Fruit fly (Drosophila melanogaster) ovary, adult (tissue): ENCODE measurements around the gene Gbeta5.

ENCODE experiments used
- CG17801 ChIP-seq: fragments of 200-800 bp; optimal IDR thresholded peaks from 2 replicates; lab custom pipeline; 2019; ENCODE audit warnings: missing biosample characterization, mild to moderate bottlenecking, missing genetic modification characterization, moderate library complexity; ENCODE audit not compliant: partially characterized antibody

The Gbeta5 gene

DNA sequence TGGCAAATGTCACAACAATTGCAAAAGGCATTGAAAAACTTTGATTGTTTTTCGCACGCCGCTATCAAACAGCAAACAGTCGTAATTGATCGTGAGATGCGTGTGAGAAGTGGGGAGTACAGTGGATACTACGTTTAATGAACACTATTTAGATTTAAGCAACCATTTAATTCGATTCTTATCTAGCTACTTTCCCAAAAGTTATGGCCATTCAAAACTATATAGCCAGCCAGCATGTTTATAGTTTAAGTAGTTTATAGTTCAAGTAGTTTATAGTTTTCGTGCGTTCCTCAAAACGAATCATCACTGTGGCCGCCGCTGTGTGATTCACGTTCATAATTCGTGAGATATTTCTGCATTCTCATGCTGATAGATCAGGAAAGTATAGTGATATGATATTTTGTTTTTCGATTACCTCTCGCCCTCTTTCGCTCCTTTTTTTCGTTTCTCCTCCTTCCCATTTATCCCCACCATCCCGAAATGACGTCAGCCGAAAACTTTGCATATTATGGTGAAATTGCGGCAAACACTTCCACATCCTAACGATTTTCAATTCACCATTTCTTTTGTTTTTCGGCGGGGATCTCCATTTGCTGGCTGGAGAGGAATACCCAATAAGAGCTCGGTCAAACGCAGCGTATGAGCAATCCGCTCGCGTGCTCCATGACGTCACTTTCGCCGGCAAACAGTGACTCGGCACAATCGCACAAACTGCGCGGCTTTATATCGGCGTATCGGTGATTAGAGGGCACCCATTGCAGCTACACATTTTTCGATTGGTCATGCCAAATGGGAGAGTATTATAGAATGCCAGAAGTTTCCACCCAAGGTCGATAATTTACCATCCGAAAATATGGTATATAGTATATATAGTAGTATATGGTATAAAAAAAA lies 38.4 kb downstream of the Gbeta5 start:
- TF ChIP-seq CG17801 (GFP tag; lab: Kevin White, UChicago) = peak; percentile 61

DNA sequence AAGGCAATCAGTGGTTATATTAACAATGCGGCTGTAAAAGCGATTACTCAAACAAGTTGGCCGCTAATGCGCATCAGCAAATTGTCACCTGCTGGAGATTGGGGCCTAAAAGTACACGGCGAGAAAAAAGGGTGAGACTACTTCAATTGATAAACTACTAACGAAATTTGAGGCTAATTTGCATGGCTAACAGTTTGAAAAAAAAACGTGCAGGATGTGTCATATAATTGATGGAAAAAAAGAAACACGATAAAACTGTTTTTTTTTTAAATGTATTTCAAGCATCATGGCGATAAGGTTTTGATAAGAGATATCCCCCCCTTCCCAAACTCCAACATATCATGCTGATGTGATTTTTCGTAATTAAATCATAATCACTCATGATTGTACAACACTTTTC lies 39.4 kb downstream of the Gbeta5 start:
- no peak for TF ChIP-seq CG17801 (GFP tag; lab: Kevin White, UChicago)

DNA sequence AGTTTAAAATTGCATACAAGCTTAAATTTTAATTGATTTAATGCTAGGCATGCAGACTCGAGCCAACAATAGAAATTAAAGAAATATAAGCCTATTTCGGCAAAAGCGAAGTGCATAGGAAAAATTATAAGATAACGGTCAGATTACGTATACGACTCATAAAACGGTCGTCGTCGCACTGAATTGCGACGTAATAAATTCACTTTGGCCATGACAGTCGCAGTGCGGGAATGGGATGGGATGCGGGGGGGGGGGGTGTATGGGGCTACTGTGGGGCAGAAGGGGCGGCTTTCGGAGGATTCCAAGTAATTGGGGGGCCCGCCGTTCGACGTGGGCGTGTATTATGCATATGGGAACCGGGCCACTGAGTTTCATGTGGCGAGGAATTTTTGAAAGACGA lies 41.1 kb downstream of the Gbeta5 start:
- TF ChIP-seq CG17801 (GFP tag; lab: Kevin White, UChicago) = no peak

DNA sequence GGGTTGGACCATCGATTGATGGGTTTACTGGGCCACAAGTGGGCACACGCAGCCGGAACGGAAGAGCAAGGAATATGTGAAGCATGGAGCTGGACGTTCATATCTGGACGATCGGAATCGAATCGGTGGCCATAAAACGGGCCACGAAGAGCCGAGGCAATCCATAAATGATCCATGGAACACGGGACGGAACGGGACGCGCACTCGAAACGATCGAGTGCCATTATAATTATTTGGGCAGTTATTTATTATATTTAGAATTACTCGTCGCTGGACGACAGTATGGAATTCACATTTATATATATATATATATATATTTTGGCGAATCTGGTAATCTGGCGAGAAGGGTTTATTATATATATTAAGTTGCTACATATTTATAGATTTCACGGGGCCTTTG lies 44.1 kb downstream of the Gbeta5 start:
- no peak for TF ChIP-seq CG17801 (GFP tag; lab: Kevin White, UChicago)

DNA sequence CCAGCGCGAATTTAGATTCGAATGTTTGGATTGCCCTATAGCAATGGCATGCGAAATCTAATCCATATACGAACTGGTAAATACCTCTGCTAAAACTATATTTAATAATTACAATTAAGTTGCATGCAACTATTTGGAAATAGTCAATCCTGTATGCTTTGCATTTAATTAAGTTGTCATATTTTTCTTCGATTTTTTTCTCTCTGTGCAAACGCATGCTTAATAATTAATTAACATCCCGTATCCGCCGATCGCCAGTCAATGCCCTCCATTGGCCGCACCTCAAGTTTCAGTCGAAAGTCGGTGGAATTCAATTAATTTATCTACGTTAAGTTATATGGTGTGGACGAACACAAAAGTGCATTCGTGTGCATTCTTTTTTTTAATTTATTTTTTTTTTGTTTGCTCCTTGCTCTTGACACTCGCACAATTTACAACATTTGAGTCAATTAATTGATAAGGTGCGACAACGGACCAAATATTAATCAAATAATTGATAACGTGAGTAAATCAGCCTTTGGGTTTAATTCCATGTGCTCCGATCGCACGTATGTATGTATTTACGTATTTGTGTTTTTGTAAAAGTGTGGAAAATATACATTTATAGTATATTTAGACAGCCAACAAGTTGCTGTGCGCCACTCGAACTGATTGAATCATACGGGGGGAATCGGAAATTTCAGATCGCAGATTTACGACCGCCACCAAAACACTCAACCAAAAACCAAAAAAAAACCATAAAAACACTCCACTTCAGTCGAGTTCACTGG lies 45.6 kb downstream of the Gbeta5 start:
- TF ChIP-seq CG17801 (GFP tag; lab: Kevin White, UChicago) = peak; percentile 6

DNA sequence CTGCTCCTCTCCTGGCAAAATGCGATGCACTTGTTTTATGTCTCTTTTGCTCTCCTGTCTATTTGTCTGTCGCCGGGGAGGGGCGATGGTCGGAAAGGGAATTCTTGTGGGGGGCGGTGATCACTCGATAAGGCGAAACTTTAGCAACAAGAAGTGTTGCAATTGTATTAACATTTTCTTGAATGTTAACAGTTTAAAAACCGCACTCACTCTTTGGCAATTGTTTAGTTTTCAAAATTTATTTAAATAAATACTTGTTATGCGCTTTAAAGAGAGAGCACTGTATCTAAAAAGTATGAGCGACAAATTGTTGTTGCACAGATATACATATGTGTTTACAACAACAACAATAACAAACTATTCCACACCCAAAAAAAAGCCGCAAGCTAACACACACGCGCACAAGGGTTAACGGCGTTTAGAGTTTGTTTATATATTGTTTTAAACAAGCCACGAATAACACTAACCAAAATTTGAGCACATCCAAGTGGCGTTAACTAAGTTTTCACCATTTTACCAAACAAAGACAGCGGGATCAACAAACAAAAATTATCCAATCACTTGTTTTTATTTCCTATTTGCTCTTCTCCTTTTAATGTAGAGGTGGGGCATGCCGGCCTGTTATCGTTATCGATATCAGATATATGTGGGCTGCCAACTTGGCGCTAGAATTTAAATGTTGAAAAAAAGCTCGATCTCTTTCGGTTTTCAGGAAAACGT lies 50.4 kb downstream of the Gbeta5 start, which contains the start of gene CG2258:
TSS of gene CG2258 (minus strand) at position 617 of the 720 bp plus-strand sequence.
- TF ChIP-seq CG17801 (GFP tag; lab: Kevin White, UChicago) = peak; percentile 98

DNA sequence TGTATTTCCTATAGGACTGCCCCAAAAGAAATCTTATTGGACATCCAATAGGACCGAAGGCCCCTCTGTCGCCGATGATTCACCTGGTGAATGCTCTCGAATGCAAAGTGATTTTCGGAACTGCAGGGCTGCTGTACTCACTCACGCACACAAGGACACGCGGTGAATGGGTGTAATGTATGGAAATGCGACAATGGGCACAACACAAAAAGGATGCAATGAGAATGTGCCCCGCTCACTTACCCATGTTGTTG lies 51.3 kb downstream of the Gbeta5 start:
- no peak for TF ChIP-seq CG17801 (GFP tag; lab: Kevin White, UChicago)
